Worm (Caenorhabditis elegans) whole organism, L2 larva: ENCODE data around the gene K02C4.5.

Experiments used
- elt-3 ChIP-seq: sonication (generic microtip); optimal IDR thresholded peaks from 2 replicates; lab custom pipeline; 2017; ENCODE audit warnings: missing biosample characterization, missing genetic modification characterization
- nhr-77 ChIP-seq: fragments of 150-350 bp; optimal IDR thresholded peaks from 2 replicates; lab custom pipeline; 2014; ENCODE audit warnings: missing biosample characterization, missing genetic modification characterization

- TF ChIP-seq nhr-77 = no peak
- TF ChIP-seq elt-3 (tag; lab: Kevin White, UChicago) = no peak
Observed at ce11 chrII:8092537-8092936, 14.3 kb downstream of the K02C4.5 start, which contains the start of gene ltd-1.
